Fruit fly (Drosophila melanogaster) whole organism: ENCODE results near the gene Fst.

Experiments used
- CG8478 ChIP-seq: fragments of >200 bp; optimal IDR thresholded peaks from 2 replicates; lab custom pipeline; 2018; ENCODE audit warnings: inconsistent platforms
- Dll ChIP-seq: fragments of >200 bp; optimal IDR thresholded peaks from 2 replicates; lab custom pipeline; 2017
- EcR ChIP-seq, 2 experiments: fragments of >200 bp; optimal IDR thresholded peaks; 2 replicates each; lab custom pipeline; 2017; ENCODE audit warnings: missing biosample characterization in 2 of 2, missing genetic modification characterization in 2 of 2, missing genetic modification reagents in 2 of 2
- pan ChIP-seq: fragments of >200 bp; optimal IDR thresholded peaks from 2 replicates; lab custom pipeline; 2017
- psq ChIP-seq: fragments of >200 bp; optimal IDR thresholded peaks from 2 replicates; lab custom pipeline; 2017
- usp ChIP-seq: fragments of >200 bp; optimal IDR thresholded peaks from 2 replicates; lab custom pipeline; 2017; ENCODE audit warnings: missing biosample characterization, missing genetic modification characterization, mixed read lengths

Gene Fst

dm6 chr3R:9628036-9628435 lies 17.9 kb downstream of the Fst start:
- TF ChIP-seq EcR (GFP tag; optimal IDR thresholded peaks at IDR 0.05; lab: Kevin White, UChicago) (no peak), usp (GFP tag; lab: Kevin White, UChicago) (no peak), Dll (lab: Kevin White, UChicago) (no peak), pan (lab: Kevin White, UChicago) (no peak), CG8478 (lab: Kevin White, UChicago) (no peak), psq (lab: Kevin White, UChicago) (no peak)

dm6 chr3R:9626880-9627401 lies 19.0 kb downstream of the Fst start, which contains the start of the genes CG9427 and CG8319:
CG9427 (minus strand) TSS chr3R:9626930.
CG8319 (plus strand) TSS chr3R:9627321.
- no peak for TF ChIP-seq Dll (lab: Kevin White, UChicago)
- TF ChIP-seq EcR (GFP tag; optimal IDR thresholded peaks at IDR 0.05; lab: Kevin White, UChicago) = no peak
- TF ChIP-seq usp (GFP tag; lab: Kevin White, UChicago) = no peak
- no peak for TF ChIP-seq psq (lab: Kevin White, UChicago)
- TF ChIP-seq CG8478 (lab: Kevin White, UChicago) = no peak
- TF ChIP-seq pan (lab: Kevin White, UChicago) = no peak

- no peak for TF ChIP-seq usp (GFP tag; lab: Kevin White, UChicago)
- no peak for TF ChIP-seq CG8478 (lab: Kevin White, UChicago)
- TF ChIP-seq Dll (lab: Kevin White, UChicago) = no peak
- TF ChIP-seq pan (lab: Kevin White, UChicago) = no peak
- no peak for TF ChIP-seq EcR (GFP tag; optimal IDR thresholded peaks at IDR 0.05; lab: Kevin White, UChicago)
- TF ChIP-seq psq (lab: Kevin White, UChicago) = no peak
Measured at dm6 chr3R:9626266-9626665, 19.7 kb downstream of the Fst start.

- TF ChIP-seq EcR (GFP tag; optimal IDR thresholded peaks at IDR 0.05; lab: Kevin White, UChicago) = no peak
- no peak for TF ChIP-seq psq (lab: Kevin White, UChicago)
- no peak for TF ChIP-seq Dll (lab: Kevin White, UChicago)
- TF ChIP-seq pan (lab: Kevin White, UChicago) = no peak
- TF ChIP-seq usp (GFP tag; lab: Kevin White, UChicago) = no peak
- no peak for TF ChIP-seq CG8478 (lab: Kevin White, UChicago)
Measured at dm6 chr3R:9625443-9625842, 20.5 kb downstream of the Fst start.

- no peak for TF ChIP-seq EcR (GFP tag; optimal IDR thresholded peaks at IDR 0.05; lab: Kevin White, UChicago)
- TF ChIP-seq CG8478 (lab: Kevin White, UChicago) = no peak
- no peak for TF ChIP-seq usp (GFP tag; lab: Kevin White, UChicago)
- no peak for TF ChIP-seq psq (lab: Kevin White, UChicago)
- no peak for TF ChIP-seq pan (lab: Kevin White, UChicago)
- no peak for TF ChIP-seq Dll (lab: Kevin White, UChicago)
Measured at dm6 chr3R:9620278-9620677, 25.7 kb downstream of the Fst start.

dm6 chr3R:9618331-9618730 lies 27.6 kb downstream of the Fst start:
- TF ChIP-seq pan (lab: Kevin White, UChicago) = no peak
- no peak for TF ChIP-seq CG8478 (lab: Kevin White, UChicago)
- no peak for TF ChIP-seq Dll (lab: Kevin White, UChicago)
- TF ChIP-seq psq (lab: Kevin White, UChicago) = no peak
- TF ChIP-seq usp (GFP tag; lab: Kevin White, UChicago) = no peak
- no peak for TF ChIP-seq EcR (GFP tag; optimal IDR thresholded peaks at IDR 0.05; lab: Kevin White, UChicago)

dm6 chr3R:9613124-9613523 lies 32.8 kb downstream of the Fst start:
- TF ChIP-seq Dll (lab: Kevin White, UChicago) (no peak), usp (GFP tag; lab: Kevin White, UChicago) (no peak), psq (lab: Kevin White, UChicago) (no peak), CG8478 (lab: Kevin White, UChicago) (no peak), pan (lab: Kevin White, UChicago) (no peak), EcR (GFP tag; optimal IDR thresholded peaks at IDR 0.05; lab: Kevin White, UChicago) (no peak)

dm6 chr3R:9612217-9612616 lies 33.7 kb downstream of the Fst start:
- TF ChIP-seq EcR (GFP tag; optimal IDR thresholded peaks at IDR 0.05; lab: Kevin White, UChicago) = no peak
- no peak for TF ChIP-seq usp (GFP tag; lab: Kevin White, UChicago)
- TF ChIP-seq Dll (lab: Kevin White, UChicago) = no peak
- TF ChIP-seq CG8478 (lab: Kevin White, UChicago) = no peak
- no peak for TF ChIP-seq psq (lab: Kevin White, UChicago)
- TF ChIP-seq pan (lab: Kevin White, UChicago) = no peak

- TF ChIP-seq CG8478 (lab: Kevin White, UChicago) (no peak), pan (lab: Kevin White, UChicago) (no peak), EcR (GFP tag; optimal IDR thresholded peaks at IDR 0.05; lab: Kevin White, UChicago) (no peak), Dll (lab: Kevin White, UChicago) (no peak), psq (lab: Kevin White, UChicago) (no peak), usp (GFP tag; lab: Kevin White, UChicago) (no peak)
Measured at dm6 chr3R:9608206-9608605, 37.7 kb downstream of the Fst start.

dm6 chr3R:9606913-9607804 lies 38.8 kb downstream of the Fst start:
- TF ChIP-seq CG8478 (lab: Kevin White, UChicago) (no peak), pan (lab: Kevin White, UChicago) (no peak), usp (GFP tag; lab: Kevin White, UChicago) (no peak), Dll (lab: Kevin White, UChicago) (no peak), EcR (GFP tag; optimal IDR thresholded peaks at IDR 0.05; lab: Kevin White, UChicago) (no peak), psq (lab: Kevin White, UChicago) (no peak)

dm6 chr3R:9605084-9605483 lies 40.9 kb downstream of the Fst start:
- no peak for TF ChIP-seq pan (lab: Kevin White, UChicago)
